Fruit fly (Drosophila melanogaster): ENCODE measurements around the gene Rcd-1.

Gene Rcd-1

dm6 chrX:19606971-19607370 is 31.6 kb upstream of the Rcd-1 start:
- TF ChIP-seq usp (GFP tag; optimal IDR thresholded peaks at IDR 0.05) (no peak), EcR (GFP tag; optimal IDR thresholded peaks at IDR 0.05) (no peak), CG8478 (optimal IDR thresholded peaks at IDR 0.05) (no peak), pan (optimal IDR thresholded peaks at IDR 0.05) (no peak), Dll (optimal IDR thresholded peaks at IDR 0.05) (no peak), psq (optimal IDR thresholded peaks at IDR 0.05) (no peak)

- TF ChIP-seq usp (GFP tag; optimal IDR thresholded peaks at IDR 0.05) (no peak), pan (optimal IDR thresholded peaks at IDR 0.05) (no peak), EcR (GFP tag; optimal IDR thresholded peaks at IDR 0.05) (no peak), CG8478 (optimal IDR thresholded peaks at IDR 0.05) (no peak), Dll (optimal IDR thresholded peaks at IDR 0.05) (no peak), psq (optimal IDR thresholded peaks at IDR 0.05) (no peak)
Observed at dm6 chrX:19608042-19608609, 30.4 kb upstream of the Rcd-1 start.

dm6 chrX:19611226-19611625 is 27.3 kb upstream of the Rcd-1 start, which contains the start of the genes Shawn and Tyler:
TSS of gene Shawn (plus strand) at chrX:19611526.
TSS of gene Tyler (plus strand) at chrX:19611526.
- no peak for TF ChIP-seq Dll (optimal IDR thresholded peaks at IDR 0.05)
- no peak for TF ChIP-seq psq (optimal IDR thresholded peaks at IDR 0.05)
- TF ChIP-seq usp (GFP tag; optimal IDR thresholded peaks at IDR 0.05) = no peak
- no peak for TF ChIP-seq pan (optimal IDR thresholded peaks at IDR 0.05)
- TF ChIP-seq EcR (GFP tag; optimal IDR thresholded peaks at IDR 0.05) = no peak
- no peak for TF ChIP-seq CG8478 (optimal IDR thresholded peaks at IDR 0.05)

- TF ChIP-seq usp (GFP tag; optimal IDR thresholded peaks at IDR 0.05) (no peak), EcR (GFP tag; optimal IDR thresholded peaks at IDR 0.05) (no peak), CG8478 (optimal IDR thresholded peaks at IDR 0.05) (no peak), Dll (optimal IDR thresholded peaks at IDR 0.05) (no peak), psq (optimal IDR thresholded peaks at IDR 0.05) (no peak), pan (optimal IDR thresholded peaks at IDR 0.05) (no peak)
Observed at dm6 chrX:19613473-19613872, 25.1 kb upstream of the Rcd-1 start.

- TF ChIP-seq usp (GFP tag; optimal IDR thresholded peaks at IDR 0.05) (no peak), pan (optimal IDR thresholded peaks at IDR 0.05) (no peak), CG8478 (optimal IDR thresholded peaks at IDR 0.05) (no peak), EcR (GFP tag; optimal IDR thresholded peaks at IDR 0.05) (no peak), psq (optimal IDR thresholded peaks at IDR 0.05) (no peak), Dll (optimal IDR thresholded peaks at IDR 0.05) (no peak)
Observed at dm6 chrX:19615990-19616663, 22.4 kb upstream of the Rcd-1 start, which contains the start of gene CG14210. TSS of gene CG14210 (plus strand) at chrX:19616196.

- TF ChIP-seq pan (optimal IDR thresholded peaks at IDR 0.05) = no peak
- TF ChIP-seq EcR (GFP tag; optimal IDR thresholded peaks at IDR 0.05) = no peak
- TF ChIP-seq CG8478 (optimal IDR thresholded peaks at IDR 0.05) = no peak
- TF ChIP-seq Dll (optimal IDR thresholded peaks at IDR 0.05) = no peak
- TF ChIP-seq usp (GFP tag; optimal IDR thresholded peaks at IDR 0.05) = no peak
- no peak for TF ChIP-seq psq (optimal IDR thresholded peaks at IDR 0.05)
Observed at dm6 chrX:19618183-19618740, 20.3 kb upstream of the Rcd-1 start, which contains the start of the genes Pstk and Tim9b. TSS of gene Pstk (minus strand) at chrX:19618537. TSS of gene Tim9b (minus strand) at chrX:19618537.

dm6 chrX:19621145-19621544 is 17.4 kb upstream of the Rcd-1 start, which contains the start of gene CG14221:
TSS of gene CG14221 (minus strand) at chrX:19621245.
- no peak for TF ChIP-seq usp (GFP tag; optimal IDR thresholded peaks at IDR 0.05)
- TF ChIP-seq psq (optimal IDR thresholded peaks at IDR 0.05) = no peak
- no peak for TF ChIP-seq Dll (optimal IDR thresholded peaks at IDR 0.05)
- TF ChIP-seq EcR (GFP tag; optimal IDR thresholded peaks at IDR 0.05) = no peak
- TF ChIP-seq pan (optimal IDR thresholded peaks at IDR 0.05) = no peak
- no peak for TF ChIP-seq CG8478 (optimal IDR thresholded peaks at IDR 0.05)

- TF ChIP-seq EcR (GFP tag; optimal IDR thresholded peaks at IDR 0.05) = no peak
- no peak for TF ChIP-seq pan (optimal IDR thresholded peaks at IDR 0.05)
- TF ChIP-seq usp (GFP tag; optimal IDR thresholded peaks at IDR 0.05) = no peak
- no peak for TF ChIP-seq psq (optimal IDR thresholded peaks at IDR 0.05)
- no peak for TF ChIP-seq Dll (optimal IDR thresholded peaks at IDR 0.05)
Observed at dm6 chrX:19622924-19623323, 15.6 kb upstream of the Rcd-1 start, which contains the start of the genes Naa20A and MKP-4. TSS of gene Naa20A (minus strand) at chrX:19623074. TSS of gene MKP-4 (plus strand) at chrX:19623114.

- TF ChIP-seq psq (optimal IDR thresholded peaks at IDR 0.05) = no peak
- TF ChIP-seq Dll (optimal IDR thresholded peaks at IDR 0.05) = no peak
- no peak for TF ChIP-seq usp (GFP tag; optimal IDR thresholded peaks at IDR 0.05)
Observed at dm6 chrX:19625405-19625804, 13.2 kb upstream of the Rcd-1 start, which contains the start of gene CG14212. TSS of gene CG14212 (plus strand) at chrX:19625705.

dm6 chrX:19631365-19631832 is 7.2 kb upstream of the Rcd-1 start:
- TF ChIP-seq CG8478 (optimal IDR thresholded peaks at IDR 0.05) (no peak), EcR (GFP tag; optimal IDR thresholded peaks at IDR 0.05) (no peak), Dll (optimal IDR thresholded peaks at IDR 0.05) (peak; percentile 81), psq (optimal IDR thresholded peaks at IDR 0.05) (no peak), usp (GFP tag; optimal IDR thresholded peaks at IDR 0.05) (no peak), pan (optimal IDR thresholded peaks at IDR 0.05) (no peak)

- TF ChIP-seq usp (GFP tag; optimal IDR thresholded peaks at IDR 0.05) = no peak
- no peak for TF ChIP-seq pan (optimal IDR thresholded peaks at IDR 0.05)
- TF ChIP-seq psq (optimal IDR thresholded peaks at IDR 0.05) = no peak
- no peak for TF ChIP-seq EcR (GFP tag; optimal IDR thresholded peaks at IDR 0.05)
- TF ChIP-seq Dll (optimal IDR thresholded peaks at IDR 0.05) = peak; percentile 8
Observed at dm6 chrX:19637002-19637420, 1.6 kb upstream of the Rcd-1 start.

Data from whole organism.